Worm (Caenorhabditis elegans): ENCODE results near the gene F58F12.12.
A peak's percentile ranks its signal among the peaks of the same experiment; 100 is the strongest.

F58F12.12 gene

DNA sequence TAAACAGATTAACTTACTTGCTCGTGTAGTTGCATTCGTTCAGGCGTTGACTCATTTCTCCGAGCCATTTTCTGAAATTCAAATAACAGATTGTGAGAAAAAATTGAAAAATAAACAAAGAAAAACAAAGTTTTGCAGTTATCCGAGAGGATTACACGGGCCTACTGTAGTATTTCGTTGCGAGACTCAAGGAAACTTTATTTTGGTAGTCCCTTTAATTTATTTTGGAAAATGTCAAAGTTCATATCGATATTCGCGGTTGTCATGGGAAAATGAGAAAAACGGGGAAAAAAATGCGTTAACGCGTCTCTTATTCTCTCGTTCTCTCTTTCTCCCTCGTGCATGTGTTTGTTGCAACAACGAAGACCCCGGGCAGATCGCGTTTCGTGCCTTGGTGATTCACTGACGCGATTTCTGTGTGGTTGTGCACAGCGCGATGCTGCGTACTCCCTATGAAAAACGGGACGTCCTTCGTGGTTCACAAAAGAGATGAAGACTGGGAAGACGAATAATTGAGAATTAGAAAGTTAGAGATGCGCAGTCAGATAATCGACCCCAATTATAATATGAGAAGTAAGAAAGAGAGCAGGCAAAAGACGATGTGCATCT lies 49.6 kb upstream of the F58F12.12 start, which contains the start of gene set-4 (continued):
- TF ChIP-seq unc-62 (GFP tag; optimal IDR thresholded peaks at IDR 0.05 in 1 of 2) (peak in 1 of 2 experiments; percentile 75), unc-62 (tag; optimal IDR thresholded peaks at IDR 0.05) (no peak), F10B5.3 (tag; optimal IDR thresholded peaks at IDR 0.05) (peak; percentile 41), Y5F2A.4 (GFP tag; optimal IDR thresholded peaks at IDR 0.05) (no peak), Y48G9A.11 (GFP tag; IDR thresholded peaks at IDR 0.05) (no peak), F37D6.2 (tag; optimal IDR thresholded peaks at IDR 0.05) (peak; percentile 90), lin-39 (tag; optimal IDR thresholded peaks at IDR 0.05) (no peak), nhr-6 (tag; optimal IDR thresholded peaks at IDR 0.05) (peak; percentile 79), lin-29 (GFP tag; IDR thresholded peaks at IDR 0.05) (0 out of 2 replicates have a peak, but pooled peaks have one; percentile 20)

DNA sequence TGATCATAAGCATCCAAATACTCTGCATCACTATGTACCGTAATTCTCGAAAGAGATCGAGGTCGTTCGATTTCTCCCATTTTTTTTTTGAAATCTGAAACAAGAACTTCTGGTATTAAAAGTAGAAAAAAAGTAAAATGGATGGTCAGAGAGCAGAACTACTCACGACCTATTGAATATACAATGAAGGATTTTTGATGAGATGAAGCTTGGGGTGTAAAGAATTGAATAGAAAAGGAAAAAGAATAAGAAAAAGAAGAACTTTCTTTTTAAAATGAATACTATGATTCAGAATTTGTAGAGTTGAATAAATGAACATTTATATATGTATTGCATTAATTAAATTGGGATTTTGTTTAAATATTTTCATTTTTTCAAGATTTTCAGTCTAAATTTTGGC lies 47.1 kb upstream of the F58F12.12 start, which contains the start of gene ttc-39B:
TSS of gene ttc-39B (minus strand) at position 101 of the 400 bp plus-strand sequence.
- TF ChIP-seq spr-1 (tag; optimal IDR thresholded peaks at IDR 0.05), result no peak
- TF ChIP-seq Y75B8A.6 (GFP tag; IDR thresholded peaks at IDR 0.05), result no peak
- TF ChIP-seq egl-27 (tag; optimal IDR thresholded peaks at IDR 0.05), result no peak
- TF ChIP-seq ceh-62 (tag; optimal IDR thresholded peaks at IDR 0.05), result no peak
- TF ChIP-seq zip-2 (tag; optimal IDR thresholded peaks at IDR 0.05), result no peak
- no peak for TF ChIP-seq zfp-3 (GFP tag; conservative IDR thresholded peaks at IDR 0.05)
- TF ChIP-seq mes-2 (tag; optimal IDR thresholded peaks at IDR 0.05; ENCODE audit: poor library complexity, severe bottlenecking), result no peak
- no peak for TF ChIP-seq daf-19 (GFP tag; conservative IDR thresholded peaks at IDR 0.05)
- TF ChIP-seq dve-1 (tag; optimal IDR thresholded peaks at IDR 0.05; ENCODE audit: insufficient read depth), result no peak
- TF ChIP-seq tra-1 (GFP tag; IDR thresholded peaks at IDR 0.05), result no peak
- no peak for TF ChIP-seq ceh-28 (tag; optimal IDR thresholded peaks at IDR 0.05)
- no peak for TF ChIP-seq ceh-82 (tag; optimal IDR thresholded peaks at IDR 0.05)
- TF ChIP-seq skn-1 (tag; optimal IDR thresholded peaks at IDR 0.05), result no peak
- no peak for TF ChIP-seq gei-8 (GFP tag; optimal IDR thresholded peaks at IDR 0.05)
- TF ChIP-seq mep-1 (tag; optimal IDR thresholded peaks at IDR 0.05), result no peak
- no peak for TF ChIP-seq egl-43 (GFP tag; IDR thresholded peaks at IDR 0.05)
- TF ChIP-seq vab-7 (GFP tag; IDR thresholded peaks at IDR 0.05), result no peak
- TF ChIP-seq F49E8.2 (tag; optimal IDR thresholded peaks at IDR 0.05; ENCODE audit: borderline replicate concordance), result no peak
- no peak for TF ChIP-seq lin-1 (GFP tag; IDR thresholded peaks at IDR 0.05)

DNA sequence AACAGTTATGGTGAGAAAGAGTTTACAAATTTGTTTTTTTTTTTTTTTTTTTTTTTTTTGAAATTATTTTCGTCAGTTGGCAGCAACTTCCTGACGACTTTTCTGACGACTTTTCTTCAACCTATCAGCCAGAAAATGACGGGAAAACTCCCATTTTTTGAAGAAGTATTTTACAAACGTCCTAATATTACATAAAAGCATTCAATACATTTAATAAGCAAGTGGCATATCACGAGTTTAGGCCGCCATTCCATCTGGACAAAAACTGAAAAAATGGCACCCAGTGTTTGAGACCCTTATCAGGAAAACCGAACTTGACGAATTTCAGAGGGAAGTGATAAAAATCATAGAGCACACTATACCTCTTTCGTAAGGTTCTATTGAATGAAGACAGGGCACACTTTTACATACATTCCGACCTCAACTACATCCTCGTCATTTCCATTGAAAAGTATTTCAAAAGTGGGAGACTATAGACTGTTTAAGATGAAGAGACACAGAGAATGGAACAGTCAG lies 46.2 kb upstream of the F58F12.12 start:
- TF ChIP-seq dmd-6 (GFP tag; IDR thresholded peaks at IDR 0.05) (peak; percentile 31; the same call in 1 of the 2 replicates), R02D3.7 (tag; optimal IDR thresholded peaks at IDR 0.05) (no peak), mxl-2 (GFP tag; conservative IDR thresholded peaks at IDR 0.05) (no peak), hif-1 (tag; optimal IDR thresholded peaks at IDR 0.05) (no peak), zfp-3 (GFP tag; conservative IDR thresholded peaks at IDR 0.05) (no peak), lir-3 (tag; optimal IDR thresholded peaks at IDR 0.05) (no peak), madf-5 (GFP tag; IDR thresholded peaks at IDR 0.05) (no peak), dmd-9 (GFP tag; IDR thresholded peaks at IDR 0.05) (no peak), tag-97 (GFP tag; IDR thresholded peaks at IDR 0.05) (no peak), aha-1 (tag) (no peak), pqm-1 (tag; optimal IDR thresholded peaks at IDR 0.05) (peak; percentile 54), ceh-82 (tag; optimal IDR thresholded peaks at IDR 0.05) (no peak), T20F7.1 (GFP tag; optimal IDR thresholded peaks at IDR 0.05) (no peak), snpc-1.2 (GFP tag; IDR thresholded peaks at IDR 0.05) (no peak), dve-1 (tag; optimal IDR thresholded peaks at IDR 0.05; ENCODE audit: insufficient read depth) (peak; percentile 56), nhr-28 (tag; optimal IDR thresholded peaks at IDR 0.05) (peak; percentile 43), nhr-111 (GFP tag; optimal IDR thresholded peaks at IDR 0.05) (no peak), nhr-102 (tag; optimal IDR thresholded peaks at IDR 0.05) (no peak), hlh-11 (tag; optimal IDR thresholded peaks at IDR 0.05) (peak; percentile 40), vab-7 (GFP tag; IDR thresholded peaks at IDR 0.05) (no peak), nhr-6 (tag; optimal IDR thresholded peaks at IDR 0.05) (no peak), lin-38 (GFP tag; IDR thresholded peaks at IDR 0.05) (no peak), lin-15B (tag; optimal IDR thresholded peaks at IDR 0.05) (no peak), saeg-2 (GFP tag; IDR thresholded peaks at IDR 0.05) (no peak), nhr-77 (tag; optimal IDR thresholded peaks at IDR 0.05) (no peak)
